Worm (Caenorhabditis elegans) whole organism, late embryonic: ENCODE results near the gene npr-42.

Source experiments
- C08G9.2 ChIP-seq: sonication (generic microtip); optimal IDR thresholded peaks from 2 replicates; lab custom pipeline; 2016; ENCODE audit warnings: mild to moderate bottlenecking, missing genetic modification characterization, moderate library complexity, missing compliant biosample characterization
- C38D4.7 ChIP-seq: fragments of 200-800 bp; sonication (Bioruptor generic); optimal IDR thresholded peaks from 2 replicates; lab custom pipeline; 2018; ENCODE audit warnings: mild to moderate bottlenecking, missing genetic modification characterization, moderate library complexity, missing compliant biosample characterization
- K02D7.2 ChIP-seq: sonication (generic microtip); optimal IDR thresholded peaks from 2 replicates; lab custom pipeline; 2017; ENCODE audit warnings: mild to moderate bottlenecking, missing genetic modification characterization, missing compliant biosample characterization
- K09A11.1 ChIP-seq: sonication (generic microtip); optimal IDR thresholded peaks from 2 replicates; lab custom pipeline; 2017; ENCODE audit warnings: antibody characterized with exemption, mild to moderate bottlenecking, missing genetic modification characterization, missing compliant biosample characterization; ENCODE audit not compliant: insufficient read depth
- T23F11.4 ChIP-seq: fragments of 200-800 bp; sonication (Bioruptor generic); optimal IDR thresholded peaks from 2 replicates; lab custom pipeline; 2018; ENCODE audit warnings: mild to moderate bottlenecking, missing genetic modification characterization, missing compliant biosample characterization
- Y22D7AL.16 ChIP-seq: sonication (generic microtip); optimal IDR thresholded peaks from 2 replicates; lab custom pipeline; 2016; ENCODE audit warnings: missing genetic modification characterization, missing compliant biosample characterization
- ama-1 ChIP-seq: fragments of 150-350 bp; optimal IDR thresholded peaks from 2 replicates; lab custom pipeline; 2014
- ceh-18 ChIP-seq: sonication (generic microtip); optimal IDR thresholded peaks from 2 replicates; lab custom pipeline; 2016; ENCODE audit warnings: missing genetic modification characterization, missing compliant biosample characterization
- ceh-2 ChIP-seq: sonication (generic microtip); optimal IDR thresholded peaks from 2 replicates; lab custom pipeline; 2016; ENCODE audit warnings: missing genotype, missing genetic modification characterization, missing compliant biosample characterization
- ceh-24 ChIP-seq: sonication (generic microtip); optimal IDR thresholded peaks from 2 replicates; lab custom pipeline; 2016; ENCODE audit warnings: mild to moderate bottlenecking, missing genetic modification characterization, missing compliant biosample characterization
- ceh-45 ChIP-seq: fragments of 200-800 bp; sonication (Bioruptor generic); IDR thresholded peaks from 2 replicates; pipeline ENCODE4 v1.3.6; 2022; ENCODE audit warnings: missing genetic modification reagents, missing genetic modification characterization, missing compliant biosample characterization
- ceh-48 ChIP-seq: sonication (generic microtip); optimal IDR thresholded peaks from 2 replicates; lab custom pipeline; 2016; ENCODE audit warnings: missing genetic modification characterization, inconsistent platforms, missing compliant biosample characterization
- ceh-9 ChIP-seq: sonication (generic microtip); optimal IDR thresholded peaks from 2 replicates; lab custom pipeline; 2016; ENCODE audit warnings: mild to moderate bottlenecking, missing genetic modification characterization, inconsistent platforms, missing compliant biosample characterization
- dmd-4 ChIP-seq: sonication (generic microtip); optimal IDR thresholded peaks from 2 replicates; lab custom pipeline; 2016; ENCODE audit warnings: borderline replicate concordance, missing genetic modification characterization, missing compliant biosample characterization
- dve-1 ChIP-seq: sonication (generic microtip); optimal IDR thresholded peaks from 2 replicates; lab custom pipeline; 2017; ENCODE audit warnings: antibody characterized with exemption, mild to moderate bottlenecking, missing genetic modification characterization, missing compliant biosample characterization
- elt-2 ChIP-seq: sonication (generic microtip); optimal IDR thresholded peaks from 2 replicates; lab custom pipeline; 2016; ENCODE audit warnings: missing genetic modification reagents, missing genetic modification characterization, missing compliant biosample characterization
- eyg-1 ChIP-seq: sonication (generic microtip); optimal IDR thresholded peaks from 2 replicates; lab custom pipeline; 2016; ENCODE audit warnings: missing genotype, missing genetic modification characterization, missing compliant biosample characterization
- fax-1 ChIP-seq: sonication (generic microtip); optimal IDR thresholded peaks from 2 replicates; lab custom pipeline; 2016; ENCODE audit warnings: missing genotype, missing genetic modification characterization, missing compliant biosample characterization
- fkh-10 ChIP-seq: fragments of 150-350 bp; optimal IDR thresholded peaks from 2 replicates; lab custom pipeline; 2014; ENCODE audit warnings: missing biosample characterization, missing genetic modification reagents, missing genetic modification characterization
- fkh-6 ChIP-seq: sonication (generic microtip); optimal IDR thresholded peaks from 2 replicates; lab custom pipeline; 2016; ENCODE audit warnings: missing genetic modification characterization, missing compliant biosample characterization
- hlh-30 ChIP-seq: sonication (generic microtip); optimal IDR thresholded peaks from 2 replicates; lab custom pipeline; 2017; ENCODE audit warnings: antibody characterized with exemption, missing genetic modification characterization, missing compliant biosample characterization; ENCODE audit not compliant: insufficient read depth
- hlh-6 ChIP-seq: sonication (generic microtip); optimal IDR thresholded peaks from 2 replicates; lab custom pipeline; 2016; ENCODE audit warnings: missing genotype, missing genetic modification characterization, missing compliant biosample characterization
- lin-11 ChIP-seq: fragments of 200-800 bp; sonication (Bioruptor generic); optimal IDR thresholded peaks from 2 replicates; lab custom pipeline; 2018; ENCODE audit warnings: mild to moderate bottlenecking, missing genetic modification characterization, missing compliant biosample characterization
- madf-2 ChIP-seq: sonication (generic microtip); optimal IDR thresholded peaks from 2 replicates; lab custom pipeline; 2017; ENCODE audit warnings: missing genetic modification characterization, missing compliant biosample characterization
- mec-3 ChIP-seq: sonication (generic microtip); optimal IDR thresholded peaks from 2 replicates; lab custom pipeline; 2016; ENCODE audit warnings: borderline replicate concordance, missing genetic modification characterization, missing compliant biosample characterization
- nfya-1 ChIP-seq: sonication (generic microtip); optimal IDR thresholded peaks from 2 replicates; lab custom pipeline; 2017; ENCODE audit warnings: missing genetic modification characterization, mild to moderate bottlenecking, missing compliant biosample characterization, antibody characterized with exemption, moderate library complexity
- nhr-11 ChIP-seq: fragments of 150-350 bp; optimal IDR thresholded peaks from 2 replicates; lab custom pipeline; 2014; ENCODE audit warnings: missing biosample characterization, missing genetic modification characterization
- nhr-232 ChIP-seq: sonication (generic microtip); optimal IDR thresholded peaks from 2 replicates; lab custom pipeline; 2016; ENCODE audit warnings: missing genetic modification characterization, missing compliant biosample characterization
- pag-3 ChIP-seq: sonication (generic microtip); optimal IDR thresholded peaks from 2 replicates; lab custom pipeline; 2016; ENCODE audit warnings: missing compliant biosample characterization, missing genetic modification characterization, borderline replicate concordance
- pha-2 ChIP-seq: sonication (generic microtip); optimal IDR thresholded peaks from 2 replicates; lab custom pipeline; 2017; ENCODE audit warnings: mild to moderate bottlenecking, missing genetic modification characterization, missing compliant biosample characterization
- pqm-1 ChIP-seq: sonication (generic microtip); optimal IDR thresholded peaks from 2 replicates; lab custom pipeline; 2016; ENCODE audit warnings: missing genetic modification characterization, missing compliant biosample characterization
- ref-2 ChIP-seq: sonication (generic microtip); optimal IDR thresholded peaks from 2 replicates; lab custom pipeline; 2016; ENCODE audit warnings: missing genetic modification characterization, missing compliant biosample characterization
- sdc-2 ChIP-seq: sonication (generic microtip); optimal IDR thresholded peaks from 2 replicates; lab custom pipeline; 2016; ENCODE audit warnings: missing genotype, missing genetic modification characterization, missing compliant biosample characterization
- sox-2 ChIP-seq: fragments of 200-800 bp; sonication (Bioruptor generic); IDR thresholded peaks from 2 replicates; pipeline ENCODE4 v1.3.6; 2022; ENCODE audit warnings: missing genetic modification reagents, missing genetic modification characterization, missing compliant biosample characterization
- sox-4 ChIP-seq: sonication (generic microtip); optimal IDR thresholded peaks from 2 replicates; lab custom pipeline; 2017; ENCODE audit warnings: mild to moderate bottlenecking, missing genetic modification characterization, inconsistent platforms, missing compliant biosample characterization
- syd-9 ChIP-seq: sonication (generic microtip); optimal IDR thresholded peaks from 2 replicates; lab custom pipeline; 2016; ENCODE audit warnings: mild to moderate bottlenecking, missing genetic modification characterization, moderate library complexity, missing compliant biosample characterization
- tbx-7 ChIP-seq: sonication (generic microtip); optimal IDR thresholded peaks from 2 replicates; lab custom pipeline; 2016; ENCODE audit warnings: missing genotype, missing genetic modification characterization, missing compliant biosample characterization
- ttx-3 ChIP-seq: sonication (generic microtip); optimal IDR thresholded peaks from 2 replicates; lab custom pipeline; 2016; ENCODE audit warnings: missing genetic modification reagents, missing genetic modification characterization, missing compliant biosample characterization
- unc-55 ChIP-seq: sonication (generic microtip); optimal IDR thresholded peaks from 2 replicates; lab custom pipeline; 2017; ENCODE audit warnings: missing biosample characterization, missing genetic modification reagents, missing genetic modification characterization

Gene npr-42

ce11 chrII:4237701-4238214 is 38.2 kb upstream of the npr-42 start, which contains the start of the genes fbxc-44 and C16A11.2 (continued):
- TF ChIP-seq ceh-9 (tag; lab: Kevin White, UChicago) = no peak
- peak; percentile 23 for TF ChIP-seq T23F11.4 (GFP tag; lab: Kevin White, UChicago)
- peak; percentile 57 for TF ChIP-seq Y22D7AL.16
- peak; percentile 71 for TF ChIP-seq fax-1
- no peak for TF ChIP-seq fkh-10
- peak; percentile 28 for TF ChIP-seq tbx-7 (tag; lab: Kevin White, UChicago)
- peak; percentile 51 for TF ChIP-seq ceh-48 (tag; lab: Kevin White, UChicago)
- peak; percentile 59 for TF ChIP-seq ceh-2 (tag; lab: Kevin White, UChicago)
- TF ChIP-seq dve-1 (tag; lab: Kevin White, UChicago) = no peak
- peak; percentile 74 for TF ChIP-seq sox-4 (tag; lab: Kevin White, UChicago)
- no peak for TF ChIP-seq mec-3 (tag; lab: Kevin White, UChicago)
- TF ChIP-seq nhr-11 = no peak
- no peak for TF ChIP-seq sdc-2
- TF ChIP-seq K09A11.1 (tag; lab: Kevin White, UChicago) = peak; percentile 83
- TF ChIP-seq sox-2 (GFP tag; lab: Robert Waterston, UW) = no peak
- TF ChIP-seq pqm-1 = no peak
- TF ChIP-seq hlh-6 (tag; lab: Kevin White, UChicago) = no peak
- no peak for TF ChIP-seq pag-3
- TF ChIP-seq hlh-30 = no peak
- TF ChIP-seq eyg-1 (tag; lab: Kevin White, UChicago) = peak; percentile 48
- peak; percentile 37 for TF ChIP-seq ceh-24
- TF ChIP-seq lin-11 (tag; lab: Kevin White, UChicago) = peak; percentile 54
- peak; percentile 5 for TF ChIP-seq ceh-18 (tag; lab: Kevin White, UChicago)
- TF ChIP-seq syd-9 (tag; lab: Kevin White, UChicago) = peak; percentile 54
- peak; percentile 35 for TF ChIP-seq C08G9.2 (tag; lab: Kevin White, UChicago)
- TF ChIP-seq C38D4.7 = peak; percentile 57
- TF ChIP-seq unc-55 (GFP tag; lab: Kevin White, UChicago) = no peak

DNA sequence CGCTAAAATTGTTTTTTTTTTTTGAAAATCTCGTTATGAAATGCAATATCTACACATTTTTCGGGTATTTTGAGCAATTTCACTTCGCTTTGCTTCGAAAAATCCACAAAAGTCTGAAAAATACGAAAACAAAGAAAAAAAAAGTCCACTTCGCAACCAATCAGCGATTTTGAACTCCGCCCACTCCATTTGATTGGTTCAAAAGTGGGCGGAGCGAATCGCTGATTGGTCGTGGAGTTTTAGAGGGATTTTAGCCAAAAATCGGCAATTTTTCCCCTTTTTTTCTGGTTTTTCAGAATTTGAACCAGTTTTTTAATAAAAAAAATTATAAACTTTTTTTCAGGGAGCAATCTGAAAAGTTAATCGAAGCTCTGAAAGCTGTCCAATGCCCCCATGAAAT is 37.0 kb upstream of the npr-42 start:
- TF ChIP-seq nfya-1 (peak; percentile 93), elt-2 (no peak)

DNA sequence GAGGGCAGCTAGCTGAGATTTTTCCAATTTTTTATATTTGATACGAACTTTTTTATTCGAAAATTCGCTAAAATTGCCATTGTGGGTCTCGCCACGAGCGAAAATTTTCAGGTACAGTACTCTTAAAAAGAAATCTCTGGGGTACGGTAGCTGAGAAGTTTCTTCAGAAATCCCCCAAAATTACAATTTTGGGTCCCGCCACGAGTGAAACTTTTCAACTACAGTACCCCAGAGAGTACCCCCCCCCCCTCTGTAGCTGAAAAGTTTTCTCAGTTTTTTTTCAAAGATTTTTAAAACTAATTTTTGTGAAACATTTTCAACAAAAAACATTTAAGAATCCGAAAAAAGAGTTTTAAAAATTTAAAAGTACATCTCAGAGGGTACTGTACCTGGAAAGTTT is 31.0 kb upstream of the npr-42 start:
- TF ChIP-seq ama-1 (lab: Kevin White, UChicago) (no peak), hlh-30 (no peak), ceh-45 (GFP tag; lab: Robert Waterston, UW) (no peak), Y22D7AL.16 (no peak), dve-1 (tag; lab: Kevin White, UChicago) (no peak), ceh-2 (tag; lab: Kevin White, UChicago) (no peak), K09A11.1 (tag; lab: Kevin White, UChicago) (no peak), dmd-4 (tag; lab: Kevin White, UChicago) (no peak), ref-2 (no peak), ttx-3 (tag; lab: Kevin White, UChicago) (no peak), K02D7.2 (tag; lab: Kevin White, UChicago) (no peak), nhr-232 (tag; lab: Kevin White, UChicago) (no peak), pha-2 (tag; lab: Kevin White, UChicago) (no peak), fkh-6 (tag; lab: Kevin White, UChicago) (no peak), unc-55 (GFP tag; lab: Kevin White, UChicago) (no peak), madf-2 (tag; lab: Kevin White, UChicago) (no peak), sdc-2 (no peak), syd-9 (tag; lab: Kevin White, UChicago) (no peak)
